Fruit fly (Drosophila melanogaster): ENCODE data around the gene Ptp99A.

Ptp99A gene

DNA sequence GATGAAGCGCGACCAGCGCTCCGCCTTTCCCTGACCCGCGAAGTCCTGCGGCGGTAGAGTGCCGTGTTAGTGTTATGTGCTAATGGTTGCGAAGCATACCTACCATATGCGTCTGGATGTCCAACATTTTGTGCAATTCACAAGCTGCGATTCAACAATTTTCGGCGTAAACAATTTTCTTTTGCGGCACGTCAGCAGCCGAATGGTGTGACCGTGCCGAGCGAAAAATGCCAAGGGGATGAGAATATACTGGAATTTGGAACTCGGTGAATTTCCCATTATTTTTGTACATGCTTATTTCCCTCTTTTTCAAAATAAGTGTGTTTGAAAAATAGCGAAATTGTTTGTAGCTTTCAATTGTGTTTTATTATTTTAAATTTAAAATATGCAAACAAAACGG, 113.5 kb downstream of the Ptp99A start, which contains the start of gene Spase12:
Gene Spase12 (minus strand): TSS at position 239 of the 400 bp plus-strand sequence.
- no peak for TF ChIP-seq Ets21C (GFP tag; optimal IDR thresholded peaks at IDR 0.05)
- no peak for TF ChIP-seq cyc (GFP tag; optimal IDR thresholded peaks at IDR 0.05)
- TF ChIP-seq CG9139 (GFP tag; optimal IDR thresholded peaks at IDR 0.05), result no peak
- TF ChIP-seq lz (GFP tag; optimal IDR thresholded peaks at IDR 0.05), result no peak
- TF ChIP-seq eg (GFP tag; IDR thresholded peaks at IDR 0.05), result no peak
- TF ChIP-seq CG34406 (GFP tag; optimal IDR thresholded peaks at IDR 0.05), result no peak

- TF ChIP-seq esn (GFP tag; optimal IDR thresholded peaks at IDR 0.05) (peak; percentile 28), pdm3 (GFP tag; optimal IDR thresholded peaks at IDR 0.05) (no peak), OdsH (GFP tag; optimal IDR thresholded peaks at IDR 0.05) (no peak), CG6276 (GFP tag; optimal IDR thresholded peaks at IDR 0.05) (no peak), Sox102F (GFP tag; optimal IDR thresholded peaks at IDR 0.05) (no peak), Hr39 (GFP tag; optimal IDR thresholded peaks at IDR 0.05) (no peak), CG3032 (tag; optimal IDR thresholded peaks at IDR 0.05) (no peak), CG6792 (GFP tag; optimal IDR thresholded peaks at IDR 0.05) (no peak), CG10669 (GFP tag; optimal IDR thresholded peaks at IDR 0.05) (no peak), dac (GFP tag; optimal IDR thresholded peaks at IDR 0.05) (no peak), CG31627 (GFP tag; optimal IDR thresholded peaks at IDR 0.05) (no peak), net (GFP tag; optimal IDR thresholded peaks at IDR 0.05) (no peak), cyc (GFP tag; optimal IDR thresholded peaks at IDR 0.05) (no peak), CG16779 (tag; optimal IDR thresholded peaks at IDR 0.05) (no peak), CG3919 (GFP tag; optimal IDR thresholded peaks at IDR 0.05) (no peak), fd59A (GFP tag; optimal IDR thresholded peaks at IDR 0.05) (no peak), CG11902 (GFP tag; optimal IDR thresholded peaks at IDR 0.05) (no peak), Hr4 (GFP tag; optimal IDR thresholded peaks at IDR 0.05) (no peak), CG8319 (GFP tag; optimal IDR thresholded peaks at IDR 0.05) (no peak), dsx (GFP tag; optimal IDR thresholded peaks at IDR 0.05; ENCODE audit: poor library complexity, severe bottlenecking) (no peak), achi (GFP tag; optimal IDR thresholded peaks at IDR 0.05) (no peak), CG6854 (GFP tag; optimal IDR thresholded peaks at IDR 0.05) (no peak), ss (GFP tag; optimal IDR thresholded peaks at IDR 0.05) (no peak), topi (GFP tag; optimal IDR thresholded peaks at IDR 0.05) (no peak), CG10631 (GFP tag; optimal IDR thresholded peaks at IDR 0.05) (no peak), salr (GFP tag; optimal IDR thresholded peaks at IDR 0.05) (no peak), CG8632 (GFP tag; optimal IDR thresholded peaks at IDR 0.05) (no peak), eg (GFP tag; IDR thresholded peaks at IDR 0.05) (0 out of 3 replicates have a peak, but pooled peaks have one; percentile 6), CG9139 (GFP tag; optimal IDR thresholded peaks at IDR 0.05) (no peak), CG11762 (GFP tag; optimal IDR thresholded peaks at IDR 0.05; ENCODE audit: insufficient read depth) (no peak), svp (GFP tag) (peak; percentile 72), CG11294 (GFP tag; IDR thresholded peaks at IDR 0.05) (no peak), CG6163 (GFP tag; IDR thresholded peaks at IDR 0.05) (0 out of 3 replicates have a peak, but pooled peaks have one; percentile 19), CG15336 (GFP tag; IDR thresholded peaks at IDR 0.05) (0 out of 2 replicates have a peak, but pooled peaks have one; percentile 16), CG4318 (GFP tag; optimal IDR thresholded peaks at IDR 0.05) (no peak), CG1621 (tag; optimal IDR thresholded peaks at IDR 0.05) (peak; percentile 18)
Measured at dm6 chr3R:29493242-29493944, 115.9 kb downstream of the Ptp99A start, which contains the start of the genes CG2310 and Diedel. TSS of gene CG2310 (minus strand) at chr3R:29493518. TSS of gene Diedel (plus strand) at chr3R:29493852.
